Fruit fly (Drosophila melanogaster) whole organism, embryonic: ENCODE measurements around the gene CG14960.

ENCODE experiments used
- B-H1 ChIP-seq: fragments of 200-800 bp; sonication (Bioruptor generic); IDR thresholded peaks from 3 replicates; pipeline ENCODE4 v1.3.6; 2022; ENCODE audit warnings: missing biosample characterization, missing genetic modification characterization
- B-H2 ChIP-seq: fragments of 200-800 bp; sonication (Bioruptor generic); optimal IDR thresholded peaks from 2 replicates; lab custom pipeline; 2018; ENCODE audit warnings: missing biosample characterization, mild to moderate bottlenecking, missing genetic modification characterization
- CG10274 ChIP-seq: fragments of 200-800 bp; sonication (Bioruptor generic); optimal IDR thresholded peaks from 3 replicates; lab custom pipeline; 2017; ENCODE audit warnings: missing biosample characterization, mild to moderate bottlenecking, missing genetic modification characterization
- CG11247 ChIP-seq: fragments of 200-800 bp; sonication (Bioruptor generic); IDR thresholded peaks from 2 replicates; pipeline ENCODE4 v1.3.6; 2022; ENCODE audit warnings: missing biosample characterization, missing genetic modification characterization
- CG12219 ChIP-seq: fragments of 200-800 bp; sonication (Bioruptor generic); optimal IDR thresholded peaks from 3 replicates; lab custom pipeline; 2018; ENCODE audit warnings: missing biosample characterization, mild to moderate bottlenecking, missing genetic modification characterization
- CG13624 ChIP-seq: fragments of 200-800 bp; sonication (Bioruptor generic); optimal IDR thresholded peaks from 2 replicates; lab custom pipeline; 2016; ENCODE audit warnings: missing biosample characterization, missing genetic modification characterization
- CG17612 ChIP-seq: fragments of 200-800 bp; sonication (Bioruptor generic); IDR thresholded peaks from 2 replicates; pipeline ENCODE4 v1.3.6; 2022; ENCODE audit warnings: missing biosample characterization, missing genetic modification characterization
- CG18011 ChIP-seq: fragments of 200-800 bp; sonication (Bioruptor generic); optimal IDR thresholded peaks from 2 replicates; lab custom pipeline; 2017; ENCODE audit warnings: missing biosample characterization, missing genetic modification characterization, mild to moderate bottlenecking, moderate library complexity, missing genotype
- CG18599 ChIP-seq: fragments of 200-800 bp; sonication (Bioruptor generic); optimal IDR thresholded peaks from 3 replicates; lab custom pipeline; 2017; ENCODE audit warnings: missing biosample characterization, missing genetic modification characterization, mild to moderate bottlenecking, moderate library complexity, missing genetic modification reagents
- CG2116 ChIP-seq: fragments of 200-800 bp; sonication (Bioruptor generic); optimal IDR thresholded peaks from 3 replicates; lab custom pipeline; 2018; ENCODE audit warnings: missing biosample characterization, mild to moderate bottlenecking, missing genetic modification characterization
- CG2120 ChIP-seq: fragments of 200-800 bp; sonication (Bioruptor generic); optimal IDR thresholded peaks from 3 replicates; lab custom pipeline; 2016; ENCODE audit warnings: missing biosample characterization, missing genetic modification characterization
- CG2875 ChIP-seq: fragments of 200-800 bp; sonication (Bioruptor generic); optimal IDR thresholded peaks from 2 replicates; lab custom pipeline; 2017; ENCODE audit warnings: missing biosample characterization, mild to moderate bottlenecking, missing genetic modification characterization, missing genetic modification reagents
- CG32532 ChIP-seq: fragments of 200-800 bp; sonication (Bioruptor generic); IDR thresholded peaks from 2 replicates; pipeline ENCODE4 v1.3.6; 2022; ENCODE audit warnings: missing biosample characterization, missing genetic modification characterization
- CG3726 ChIP-seq: fragments of 200-800 bp; sonication (Bioruptor generic); IDR thresholded peaks from 3 replicates; pipeline ENCODE4, ENCODE4 v1.3.6; 2022; ENCODE audit warnings: missing biosample characterization, missing genetic modification characterization
- CG4404 ChIP-seq: fragments of 200-800 bp; sonication (Bioruptor generic); IDR thresholded peaks from 2 replicates; pipeline ENCODE4 v1.3.6; 2022; ENCODE audit warnings: missing biosample characterization, missing genetic modification characterization
- CG6791 ChIP-seq: fragments of 200-800 bp; sonication (Bioruptor generic); IDR thresholded peaks from 3 replicates; pipeline ENCODE4 v1.3.6; 2022; ENCODE audit warnings: missing biosample characterization, missing genetic modification characterization; ENCODE audit not compliant: partially characterized antibody
- CG7271 ChIP-seq: fragments of 200-800 bp; sonication (Bioruptor generic); optimal IDR thresholded peaks from 2 replicates; lab custom pipeline; 2018; ENCODE audit warnings: missing biosample characterization, mild to moderate bottlenecking, missing genetic modification characterization, moderate library complexity
- CG8281 ChIP-seq: fragments of 200-800 bp; sonication (Bioruptor generic); optimal IDR thresholded peaks from 2 replicates; lab custom pipeline; 2018; ENCODE audit warnings: missing biosample characterization, mild to moderate bottlenecking, missing genetic modification characterization, moderate library complexity
- Doc2 ChIP-seq: fragments of 200-800 bp; sonication (Bioruptor generic); IDR thresholded peaks from 2 replicates; pipeline ENCODE4 v1.3.6; 2022; ENCODE audit warnings: missing biosample characterization, missing genetic modification characterization
- Eip74EF ChIP-seq, 2 experiments: fragments of 200-800 bp in 1 of 2; fragments of >200 bp in 1 of 2; sonication (Bioruptor generic) in 1 of 2; optimal IDR thresholded peaks; 2 replicates each; lab custom pipeline; 2017 to 2019; ENCODE audit warnings: missing biosample characterization in 2 of 2, missing genetic modification characterization in 2 of 2, mild to moderate bottlenecking in 1 of 2, moderate library complexity in 1 of 2
- H2.0 ChIP-seq: fragments of 200-800 bp; sonication (Bioruptor generic); IDR thresholded peaks from 2 replicates; pipeline ENCODE4 v1.3.6; 2022; ENCODE audit warnings: missing biosample characterization, missing genetic modification characterization
- Hey ChIP-seq: fragments of 200-800 bp; sonication (Bioruptor generic); optimal IDR thresholded peaks from 3 replicates; lab custom pipeline; 2018; ENCODE audit warnings: missing biosample characterization, mild to moderate bottlenecking, missing genetic modification characterization
- Lim3 ChIP-seq: fragments of 200-800 bp; sonication (Bioruptor generic); IDR thresholded peaks from 2 replicates; pipeline ENCODE4 v1.3.6; 2022; ENCODE audit warnings: missing biosample characterization, missing genetic modification characterization
- MBD-R2 ChIP-seq: fragments of 200-800 bp; sonication (Bioruptor generic); IDR thresholded peaks from 2 replicates; pipeline ENCODE4 v1.3.6; 2022; ENCODE audit warnings: missing biosample characterization, missing genetic modification characterization
- Neu2 ChIP-seq: fragments of 200-800 bp; sonication (Bioruptor generic); optimal IDR thresholded peaks from 3 replicates; lab custom pipeline; 2016; ENCODE audit warnings: missing biosample characterization, missing genetic modification characterization, borderline replicate concordance
- NfI ChIP-seq: fragments of 200-800 bp; sonication (Bioruptor generic); optimal IDR thresholded peaks from 3 replicates; lab custom pipeline; 2018; ENCODE audit warnings: missing biosample characterization, mild to moderate bottlenecking, missing genetic modification characterization, moderate library complexity
- Ravus ChIP-seq: fragments of 200-800 bp; sonication (Bioruptor generic); IDR thresholded peaks from 2 replicates; pipeline ENCODE4 v1.3.6; 2022; ENCODE audit warnings: missing biosample characterization, missing genetic modification characterization
- Rfx ChIP-seq: fragments of 200-800 bp; sonication (Bioruptor generic); IDR thresholded peaks from 2 replicates; pipeline ENCODE4 v1.3.6; 2022; ENCODE audit warnings: missing biosample characterization, missing genetic modification characterization
- Sin3A ChIP-seq: fragments of >200 bp; optimal IDR thresholded peaks from 2 replicates; lab custom pipeline; 2018
- Spps ChIP-seq: fragments of 200-800 bp; sonication (Bioruptor generic); optimal IDR thresholded peaks from 2 replicates; lab custom pipeline; 2018; ENCODE audit warnings: missing biosample characterization, mild to moderate bottlenecking, missing genetic modification characterization
- Xbp1 ChIP-seq: fragments of 200-800 bp; sonication (Bioruptor generic); optimal IDR thresholded peaks from 3 replicates; lab custom pipeline; 2016; ENCODE audit warnings: missing biosample characterization, mild to moderate bottlenecking, missing genetic modification characterization
- br ChIP-seq: fragments of >200 bp; optimal IDR thresholded peaks from 2 replicates; lab custom pipeline; 2017
- cg ChIP-seq: fragments of 200-800 bp; sonication (Bioruptor generic); optimal IDR thresholded peaks from 3 replicates; lab custom pipeline; 2019; ENCODE audit warnings: missing biosample characterization, mild to moderate bottlenecking, missing genetic modification characterization, moderate library complexity
- corto ChIP-seq: fragments of 200-800 bp; sonication (Bioruptor generic); optimal IDR thresholded peaks from 2 replicates; lab custom pipeline; 2016; ENCODE audit warnings: missing biosample characterization, mild to moderate bottlenecking, missing genetic modification characterization, moderate library complexity
- exex ChIP-seq: fragments of 200-800 bp; sonication (Bioruptor generic); optimal IDR thresholded peaks from 4 replicates; lab custom pipeline; 2018; ENCODE audit warnings: missing biosample characterization, mild to moderate bottlenecking, missing genetic modification characterization, moderate library complexity
- gcm2 ChIP-seq: fragments of 200-800 bp; sonication (Bioruptor generic); optimal IDR thresholded peaks from 2 replicates; lab custom pipeline; 2016; ENCODE audit warnings: missing biosample characterization, missing genetic modification characterization
- ind ChIP-seq: fragments of 200-800 bp; sonication (Bioruptor generic); optimal IDR thresholded peaks from 3 replicates; lab custom pipeline; 2016; ENCODE audit warnings: missing biosample characterization, missing genetic modification characterization
- mirr ChIP-seq: fragments of 200-800 bp; sonication (Bioruptor generic); optimal IDR thresholded peaks from 3 replicates; lab custom pipeline; 2018; ENCODE audit warnings: missing biosample characterization, mild to moderate bottlenecking, missing genetic modification characterization
- mld ChIP-seq: fragments of 200-800 bp; sonication (Bioruptor generic); IDR thresholded peaks from 3 replicates; pipeline ENCODE4 v1.3.6; 2022; ENCODE audit warnings: missing biosample characterization, missing genetic modification characterization; ENCODE audit not compliant: partially characterized antibody
- onecut ChIP-seq: fragments of 200-800 bp; sonication (Bioruptor generic); IDR thresholded peaks from 2 replicates; pipeline ENCODE4 v1.3.6; 2022; ENCODE audit warnings: missing biosample characterization, missing genetic modification characterization
- pita ChIP-seq: fragments of 200-800 bp; sonication (Bioruptor generic); optimal IDR thresholded peaks from 2 replicates; lab custom pipeline; 2017; ENCODE audit warnings: missing biosample characterization, mild to moderate bottlenecking, missing genetic modification characterization
- run ChIP-seq: fragments of 200-800 bp; sonication (Bioruptor generic); optimal IDR thresholded peaks from 3 replicates; lab custom pipeline; 2018; ENCODE audit warnings: missing biosample characterization, mild to moderate bottlenecking, missing genetic modification characterization
- sima ChIP-seq: fragments of 200-800 bp; sonication (Bioruptor generic); optimal IDR thresholded peaks from 2 replicates; lab custom pipeline; 2016; ENCODE audit warnings: missing biosample characterization, missing genetic modification characterization
- slou ChIP-seq: fragments of 200-800 bp; sonication (Bioruptor generic); optimal IDR thresholded peaks from 3 replicates; lab custom pipeline; 2016; ENCODE audit warnings: missing biosample characterization, missing genetic modification characterization
- sob ChIP-seq: fragments of 200-800 bp; sonication (Bioruptor generic); IDR thresholded peaks from 2 replicates; pipeline ENCODE4 v1.3.6; 2022; ENCODE audit warnings: missing biosample characterization, missing genetic modification characterization
- sqz ChIP-seq: fragments of 200-800 bp; sonication (Bioruptor generic); optimal IDR thresholded peaks from 3 replicates; lab custom pipeline; 2018; ENCODE audit warnings: missing biosample characterization, mild to moderate bottlenecking, missing genetic modification characterization
- tgo ChIP-seq: fragments of 200-800 bp; sonication (Bioruptor generic); IDR thresholded peaks from 3 replicates; pipeline ENCODE4 v1.3.6; 2022; ENCODE audit warnings: missing biosample characterization, missing genetic modification characterization
- tna ChIP-seq: fragments of 200-800 bp; sonication (Bioruptor generic); IDR thresholded peaks from 2 replicates; pipeline ENCODE4 v1.3.6; 2022; ENCODE audit warnings: missing biosample characterization, missing genetic modification characterization; ENCODE audit not compliant: partially characterized antibody
- zfh1 ChIP-seq: fragments of 200-800 bp; sonication (Bioruptor generic); IDR thresholded peaks from 3 replicates; pipeline ENCODE4 v1.3.6; 2022; ENCODE audit warnings: missing biosample characterization, missing genetic modification characterization

Gene CG14960

dm6 chr3L:3300345-3300744 lies 29.5 kb downstream of the CG14960 start (continued):
- no peak for TF ChIP-seq CG18011 (GFP tag; lab: Kevin White, UChicago)
- peak; percentile 1 for TF ChIP-seq NfI (GFP tag; lab: Kevin White, UChicago)
- TF ChIP-seq B-H1 (GFP tag; lab: Robert Waterston, UW), result peak; percentile 74
- TF ChIP-seq mld (GFP tag; lab: Robert Waterston, UW), result no peak
- no peak for TF ChIP-seq Neu2 (GFP tag; lab: Kevin White, UChicago)
- TF ChIP-seq pita (GFP tag; lab: Kevin White, UChicago), result no peak
- no peak for TF ChIP-seq B-H2
- no peak for TF ChIP-seq br
- TF ChIP-seq CG4404, result 0 out of 2 replicates have a peak, but pooled peaks have one; percentile 29
- TF ChIP-seq tna (GFP tag; lab: Robert Waterston, UW), result no peak
- TF ChIP-seq Ravus (GFP tag; lab: Robert Waterston, UW), result peak; percentile 9; the same call in 1 of the 2 replicates
- TF ChIP-seq CG12219 (GFP tag; lab: Kevin White, UChicago), result peak; percentile 38
- no peak for TF ChIP-seq run (tag; lab: Kevin White, UChicago)
- no peak for TF ChIP-seq CG10274 (GFP tag; lab: Kevin White, UChicago)
- TF ChIP-seq CG7271 (tag; lab: Kevin White, UChicago), result no peak
- TF ChIP-seq ind (GFP tag; lab: Kevin White, UChicago), result peak; percentile 69
- TF ChIP-seq cg (GFP tag; lab: Kevin White, UChicago), result no peak
- no peak for TF ChIP-seq corto (GFP tag; lab: Kevin White, UChicago)
- peak; percentile 30; the same call in 1 of the 2 replicates for TF ChIP-seq onecut (GFP tag; lab: Robert Waterston, UW)
- TF ChIP-seq CG2120 (GFP tag; lab: Kevin White, UChicago), result no peak
- TF ChIP-seq H2.0, result peak; percentile 71
- no peak for TF ChIP-seq Hey (tag; lab: Kevin White, UChicago)
- TF ChIP-seq CG2875, result peak; percentile 50
- no peak for TF ChIP-seq sima (GFP tag; lab: Kevin White, UChicago)
- TF ChIP-seq MBD-R2 (GFP tag; lab: Robert Waterston, UW), result no peak; the same call in 1 of the 2 replicates
- no peak for TF ChIP-seq slou (GFP tag; lab: Kevin White, UChicago)
- TF ChIP-seq CG18599 (GFP tag; lab: Kevin White, UChicago), result peak; percentile 61

DNA sequence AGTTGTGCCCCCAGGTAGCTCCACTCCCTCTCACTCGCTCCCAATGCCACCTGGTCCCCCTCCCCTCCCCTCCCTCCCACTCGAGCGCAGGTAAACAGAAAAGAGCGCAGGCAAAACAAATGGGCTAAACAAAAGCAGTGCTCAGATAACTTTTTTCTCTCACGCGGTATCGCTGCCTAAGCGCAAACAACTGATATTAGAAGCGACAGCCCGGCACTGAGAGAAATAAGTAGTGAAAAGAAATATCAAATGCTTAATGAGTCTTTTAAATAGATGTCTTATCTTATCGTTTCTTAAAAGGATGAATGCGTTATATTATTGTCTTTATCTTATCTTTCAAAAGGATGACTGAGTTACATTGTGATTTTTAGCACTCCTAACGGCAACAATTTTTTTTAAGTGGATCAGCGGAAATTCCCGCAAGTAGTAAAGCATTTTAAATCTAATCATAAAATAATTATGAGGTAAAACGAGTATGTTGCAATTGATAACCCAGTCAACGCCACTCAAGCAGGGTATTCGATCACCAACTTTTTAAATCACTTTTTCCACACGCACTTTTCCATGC lies 30.4 kb downstream of the CG14960 start:
- peak; percentile 93 for TF ChIP-seq Xbp1 (GFP tag; lab: Kevin White, UChicago)
- peak; percentile 57 for TF ChIP-seq slou (GFP tag; lab: Kevin White, UChicago)
- TF ChIP-seq mirr (GFP tag; lab: Kevin White, UChicago), result peak; percentile 81
- TF ChIP-seq zfh1 (GFP tag; lab: Robert Waterston, UW), result peak; percentile 89
- peak; percentile 60; the same call in 1 of the 2 replicates for TF ChIP-seq CG17612 (GFP tag; lab: Robert Waterston, UW)
- TF ChIP-seq CG11247 (GFP tag; lab: Robert Waterston, UW), result peak; percentile 85
- TF ChIP-seq sob, result peak; percentile 94
- TF ChIP-seq CG2116 (GFP tag; lab: Kevin White, UChicago), result peak; percentile 68
- peak; percentile 79 for TF ChIP-seq B-H1 (GFP tag; lab: Robert Waterston, UW)
- TF ChIP-seq exex (tag; lab: Kevin White, UChicago), result peak; percentile 100
- TF ChIP-seq gcm2 (GFP tag; lab: Kevin White, UChicago), result peak; percentile 72
- peak; percentile 94 for TF ChIP-seq CG2120 (GFP tag; lab: Kevin White, UChicago)
- TF ChIP-seq Eip74EF (GFP tag; optimal IDR thresholded peaks at IDR 0.05; lab: Kevin White, UChicago), result peak in 1 of 2 experiments; percentile 95
- TF ChIP-seq CG2875, result peak; percentile 90
- no peak for TF ChIP-seq Doc2 (GFP tag; lab: Robert Waterston, UW)
- TF ChIP-seq sqz (GFP tag; lab: Kevin White, UChicago), result peak; percentile 89
- TF ChIP-seq CG8281, result peak; percentile 78
- peak; percentile 71 for TF ChIP-seq Spps
- TF ChIP-seq CG3726 (GFP tag; lab: Robert Waterston, UW), result peak; percentile 85
- peak; percentile 89 for TF ChIP-seq CG32532 (GFP tag; lab: Robert Waterston, UW)
- no peak for TF ChIP-seq Sin3A (lab: Kevin White, UChicago)
- TF ChIP-seq tgo, result peak; percentile 93
- peak; percentile 92 for TF ChIP-seq Rfx (GFP tag; lab: Robert Waterston, UW)
- peak; percentile 91 for TF ChIP-seq CG13624 (GFP tag; lab: Kevin White, UChicago)
- TF ChIP-seq CG6791 (GFP tag; lab: Robert Waterston, UW), result no peak; the same call in 2 of the 3 replicates
- TF ChIP-seq Lim3 (GFP tag; lab: Robert Waterston, UW), result peak; percentile 75; the same call in 1 of the 2 replicates
